Worm (Caenorhabditis elegans) whole organism, L4/young adult: ENCODE measurements around the gene F21D9.3.

Source experiments
- W03F9.2 ChIP-seq: fragments of 150-350 bp; optimal IDR thresholded peaks from 2 replicates; lab custom pipeline; 2014; ENCODE audit warnings: missing biosample characterization, missing genetic modification characterization
- him-1 ChIP-seq: sonication (generic microtip); optimal IDR thresholded peaks from 2 replicates; lab custom pipeline; 2016; ENCODE audit warnings: missing genotype, missing genetic modification reagents, missing genetic modification characterization, missing compliant biosample characterization

ce11 chrV:19253520-19253919 lies 4.0 kb downstream of the F21D9.3 start, which contains the start of gene F21D9.4:
- TF ChIP-seq W03F9.2 (tag; lab: Kevin White, UChicago) = no peak
- TF ChIP-seq him-1 = no peak
